Worm (Caenorhabditis elegans) whole organism, early embryonic: ENCODE results near the gene clec-128.

Source experiments
- B0310.2 ChIP-seq: sonication (generic microtip); optimal IDR thresholded peaks from 2 replicates; lab custom pipeline; 2016; ENCODE audit warnings: mild to moderate bottlenecking, missing genetic modification characterization, missing compliant biosample characterization
- aly-1 ChIP-seq: sonication (generic microtip); optimal IDR thresholded peaks from 2 replicates; lab custom pipeline; 2016; ENCODE audit warnings: missing genetic modification characterization, missing compliant biosample characterization
- ama-1 ChIP-seq: fragments of 150-350 bp; optimal IDR thresholded peaks from 2 replicates; lab custom pipeline; 2014
- ceh-13 ChIP-seq: fragments of 200-800 bp; sonication (Bioruptor generic); optimal IDR thresholded peaks from 2 replicates; lab custom pipeline; 2018; ENCODE audit warnings: mild to moderate bottlenecking, missing genetic modification characterization, missing compliant biosample characterization
- ets-7 ChIP-seq: sonication (generic microtip); optimal IDR thresholded peaks from 2 replicates; lab custom pipeline; 2016; ENCODE audit warnings: missing genotype, missing genetic modification characterization, missing compliant biosample characterization
- flt-1 ChIP-seq: fragments of 200-800 bp; sonication (Bioruptor generic); IDR thresholded peaks from 2 replicates; pipeline ENCODE4 v1.3.6; 2022; ENCODE audit warnings: missing genetic modification characterization, missing compliant biosample characterization
- hmbx-1 ChIP-seq: sonication (generic microtip); optimal IDR thresholded peaks from 2 replicates; lab custom pipeline; 2016; ENCODE audit warnings: mild to moderate bottlenecking, missing genetic modification characterization, missing compliant biosample characterization
- hmg-4 ChIP-seq: fragments of 200-800 bp; sonication (Bioruptor generic); optimal IDR thresholded peaks from 2 replicates; lab custom pipeline; 2018; ENCODE audit warnings: mild to moderate bottlenecking, missing genetic modification characterization, missing compliant biosample characterization
- pes-1 ChIP-seq: fragments of 200-800 bp; sonication (Bioruptor generic); IDR thresholded peaks from 2 replicates; pipeline ENCODE4 v1.3.6; 2022; ENCODE audit warnings: missing genetic modification reagents, missing genetic modification characterization, missing compliant biosample characterization
- scrt-1 ChIP-seq: fragments of 200-800 bp; sonication (Bioruptor generic); IDR thresholded peaks from 2 replicates; pipeline ENCODE4 v1.3.6; 2022; ENCODE audit warnings: missing genetic modification characterization, missing compliant biosample characterization
- tbx-37 ChIP-seq: fragments of 200-800 bp; sonication (Bioruptor generic); conservative IDR thresholded peaks from 2 replicates; pipeline ENCODE4 v1.3.6; 2022; ENCODE audit warnings: missing genetic modification reagents, missing genetic modification characterization, missing compliant biosample characterization

ce11 chrII:3567066-3567465 lies 3.8 kb downstream of the clec-128 start:
- TF ChIP-seq hmg-4 (GFP tag; lab: Kevin White, UChicago) (no peak), ama-1 (lab: Kevin White, UChicago) (no peak), ceh-13 (no peak), flt-1 (GFP tag; lab: Robert Waterston, UW) (no peak), B0310.2 (tag; lab: Kevin White, UChicago) (no peak), aly-1 (tag; lab: Kevin White, UChicago) (no peak), tbx-37 (GFP tag; lab: Robert Waterston, UW) (no peak), hmbx-1 (tag; lab: Kevin White, UChicago) (no peak), scrt-1 (GFP tag; lab: Robert Waterston, UW) (no peak), pes-1 (no peak), ets-7 (tag; lab: Kevin White, UChicago) (no peak)
